Fruit fly (Drosophila melanogaster) whole organism, prepupa: Measurements from ENCODE around the gene Rab30.

ENCODE experiments used
- Blimp-1 ChIP-seq: fragments of 200-800 bp; sonication (Bioruptor generic); optimal IDR thresholded peaks from 3 replicates; lab custom pipeline; 2017; ENCODE audit warnings: missing biosample characterization, missing genetic modification characterization, mild to moderate bottlenecking, moderate library complexity, missing genetic modification reagents
- CG10669 ChIP-seq: fragments of 200-800 bp; sonication (Bioruptor generic); optimal IDR thresholded peaks from 3 replicates; lab custom pipeline; 2018; ENCODE audit warnings: missing biosample characterization, mild to moderate bottlenecking, missing genetic modification characterization, moderate library complexity
- CG11294 ChIP-seq: fragments of 200-800 bp; sonication (Bioruptor generic); IDR thresholded peaks from 2 replicates; pipeline ENCODE4 v1.3.6; 2022; ENCODE audit warnings: missing biosample characterization, missing genetic modification characterization
- CG11762 ChIP-seq: fragments of 200-800 bp; sonication (Bioruptor generic); optimal IDR thresholded peaks from 3 replicates; lab custom pipeline; 2016; ENCODE audit warnings: missing biosample characterization, missing genetic modification characterization; ENCODE audit not compliant: insufficient read depth
- CG11902 ChIP-seq: fragments of 200-800 bp; sonication (Bioruptor generic); optimal IDR thresholded peaks from 3 replicates; lab custom pipeline; 2016; ENCODE audit warnings: missing biosample characterization, missing genetic modification characterization
- CG15336 ChIP-seq: fragments of 200-800 bp; sonication (Bioruptor generic); IDR thresholded peaks from 2 replicates; pipeline ENCODE4 v1.3.6; 2022; ENCODE audit warnings: missing biosample characterization, missing genetic modification characterization
- CG1621 ChIP-seq: fragments of 200-800 bp; sonication (Bioruptor generic); optimal IDR thresholded peaks from 3 replicates; lab custom pipeline; 2018; ENCODE audit warnings: missing biosample characterization, mild to moderate bottlenecking, missing genetic modification characterization
- CG3032 ChIP-seq: fragments of 200-800 bp; optimal IDR thresholded peaks from 2 replicates; lab custom pipeline; 2019; ENCODE audit warnings: missing biosample characterization, mild to moderate bottlenecking, missing genetic modification characterization, moderate library complexity
- CG31627 ChIP-seq: fragments of 200-800 bp; sonication (Bioruptor generic); optimal IDR thresholded peaks from 3 replicates; lab custom pipeline; 2016; ENCODE audit warnings: missing biosample characterization, missing genetic modification characterization
- CG32006 ChIP-seq: fragments of 200-800 bp; sonication (Bioruptor generic); optimal IDR thresholded peaks from 3 replicates; lab custom pipeline; 2017; ENCODE audit warnings: missing biosample characterization, mild to moderate bottlenecking, missing genetic modification characterization
- CG34406 ChIP-seq: fragments of 200-800 bp; sonication (Bioruptor generic); optimal IDR thresholded peaks from 3 replicates; lab custom pipeline; 2016; ENCODE audit warnings: missing biosample characterization, missing genetic modification characterization
- CG4318 ChIP-seq: fragments of 200-800 bp; sonication (Bioruptor generic); optimal IDR thresholded peaks from 3 replicates; lab custom pipeline; 2017; ENCODE audit warnings: missing biosample characterization, mild to moderate bottlenecking, missing genetic modification characterization
- CG6163 ChIP-seq: fragments of 200-800 bp; sonication (Bioruptor generic); IDR thresholded peaks from 3 replicates; pipeline ENCODE4 v1.3.6; 2022; ENCODE audit warnings: missing biosample characterization, missing genetic modification characterization
- CG6808 ChIP-seq: fragments of 200-800 bp; sonication (Bioruptor generic); optimal IDR thresholded peaks from 3 replicates; lab custom pipeline; 2017; ENCODE audit warnings: missing biosample characterization, missing genetic modification characterization, mild to moderate bottlenecking, moderate library complexity, missing genetic modification reagents
- CG6854 ChIP-seq: fragments of 200-800 bp; sonication (Bioruptor generic); optimal IDR thresholded peaks from 2 replicates; lab custom pipeline; 2017; ENCODE audit warnings: missing biosample characterization, mild to moderate bottlenecking, missing genetic modification characterization
- CG7368 ChIP-seq: fragments of 200-800 bp; sonication (Bioruptor generic); optimal IDR thresholded peaks from 3 replicates; lab custom pipeline; 2016; ENCODE audit warnings: missing biosample characterization, missing genetic modification characterization
- CG8119 ChIP-seq: fragments of 200-800 bp; sonication (Bioruptor generic); IDR thresholded peaks from 3 replicates; pipeline ENCODE4 v1.3.6; 2022; ENCODE audit warnings: missing biosample characterization, missing genetic modification characterization
- CG8319 ChIP-seq: fragments of 200-800 bp; sonication (Bioruptor generic); optimal IDR thresholded peaks from 3 replicates; lab custom pipeline; 2016; ENCODE audit warnings: missing biosample characterization, missing genetic modification characterization
- CG8632 ChIP-seq: fragments of 200-800 bp; sonication (Bioruptor generic); optimal IDR thresholded peaks from 3 replicates; lab custom pipeline; 2016; ENCODE audit warnings: missing biosample characterization, missing genetic modification characterization
- CG9139 ChIP-seq: fragments of 200-800 bp; sonication (Bioruptor generic); optimal IDR thresholded peaks from 3 replicates; lab custom pipeline; 2017; ENCODE audit warnings: missing biosample characterization, mild to moderate bottlenecking, missing genetic modification characterization
- Eip75B ChIP-seq: fragments of 200-800 bp; sonication (Bioruptor generic); optimal IDR thresholded peaks from 3 replicates; lab custom pipeline; 2016; ENCODE audit warnings: missing biosample characterization, missing genetic modification characterization
- Eip78C ChIP-seq: fragments of 200-800 bp; sonication (Bioruptor generic); peaks from one replicate; lab custom pipeline; 2016; ENCODE audit warnings: missing biosample characterization, missing genetic modification characterization
- Eip93F ChIP-seq: fragments of 200-800 bp; sonication (Bioruptor generic); optimal IDR thresholded peaks from 2 replicates; lab custom pipeline; 2016; ENCODE audit warnings: missing biosample characterization, mild to moderate bottlenecking, missing genetic modification characterization
- Ets96B ChIP-seq: fragments of 200-800 bp; optimal IDR thresholded peaks from 2 replicates; lab custom pipeline; 2019; ENCODE audit warnings: missing biosample characterization, mild to moderate bottlenecking, missing genetic modification characterization, moderate library complexity
- Gug ChIP-seq: fragments of 200-800 bp; sonication (Bioruptor generic); IDR thresholded peaks from 2 replicates; pipeline ENCODE4 v1.3.6; 2022; ENCODE audit warnings: missing biosample characterization, missing genetic modification characterization
- Hr38 ChIP-seq: sonication (Bioruptor generic); optimal IDR thresholded peaks from 2 replicates; lab custom pipeline; 2016; ENCODE audit warnings: missing biosample characterization, missing genetic modification characterization
- Hr39 ChIP-seq: fragments of 200-800 bp; sonication (Bioruptor generic); optimal IDR thresholded peaks from 2 replicates; lab custom pipeline; 2016; ENCODE audit warnings: missing biosample characterization, missing genetic modification characterization
- Hr4 ChIP-seq: fragments of 200-800 bp; sonication (Bioruptor generic); optimal IDR thresholded peaks from 3 replicates; lab custom pipeline; 2016; ENCODE audit warnings: missing biosample characterization, missing genetic modification characterization
- Lpt ChIP-seq: fragments of 200-800 bp; sonication (Bioruptor generic); optimal IDR thresholded peaks from 3 replicates; lab custom pipeline; 2016; ENCODE audit warnings: missing biosample characterization, missing genetic modification characterization
- OdsH ChIP-seq: fragments of 200-800 bp; sonication (Bioruptor generic); optimal IDR thresholded peaks from 3 replicates; lab custom pipeline; 2016; ENCODE audit warnings: missing biosample characterization, missing genetic modification characterization
- Smox ChIP-seq: fragments of 200-800 bp; sonication (Bioruptor generic); optimal IDR thresholded peaks from 3 replicates; lab custom pipeline; 2016; ENCODE audit warnings: missing biosample characterization, missing genetic modification characterization
- Sox102F ChIP-seq: fragments of 200-800 bp; sonication (Bioruptor generic); optimal IDR thresholded peaks from 2 replicates; lab custom pipeline; 2016; ENCODE audit warnings: missing biosample characterization, mild to moderate bottlenecking, missing genetic modification characterization
- Sox14 ChIP-seq: fragments of 200-800 bp; sonication (Bioruptor generic); optimal IDR thresholded peaks from 3 replicates; lab custom pipeline; 2016; ENCODE audit warnings: missing biosample characterization, missing genetic modification characterization
- achi ChIP-seq: fragments of 200-800 bp; sonication (Bioruptor generic); optimal IDR thresholded peaks from 3 replicates; lab custom pipeline; 2016; ENCODE audit warnings: missing biosample characterization, missing genetic modification characterization
- dac ChIP-seq: fragments of 200-800 bp; sonication (Bioruptor generic); optimal IDR thresholded peaks from 2 replicates; lab custom pipeline; 2017; ENCODE audit warnings: missing biosample characterization, mild to moderate bottlenecking, missing genetic modification characterization
- dsx ChIP-seq: fragments of 200-800 bp; optimal IDR thresholded peaks from 3 replicates; lab custom pipeline; 2019; ENCODE audit warnings: missing biosample characterization, mild to moderate bottlenecking, missing genetic modification characterization, moderate library complexity; ENCODE audit not compliant: poor library complexity, severe bottlenecking
- eg ChIP-seq: fragments of 200-800 bp; sonication (Bioruptor generic); IDR thresholded peaks from 3 replicates; pipeline ENCODE4 v1.3.6; 2022; ENCODE audit warnings: missing biosample characterization, missing genetic modification characterization
- esn ChIP-seq: fragments of 200-800 bp; sonication (Bioruptor generic); optimal IDR thresholded peaks from 2 replicates; lab custom pipeline; 2016; ENCODE audit warnings: missing biosample characterization, mild to moderate bottlenecking, missing genetic modification characterization, moderate library complexity
- fd59A ChIP-seq: fragments of 200-800 bp; sonication (Bioruptor generic); optimal IDR thresholded peaks from 2 replicates; lab custom pipeline; 2017; ENCODE audit warnings: missing biosample characterization, mild to moderate bottlenecking, missing genetic modification characterization, missing genetic modification reagents
- fd85E ChIP-seq: fragments of 200-800 bp; sonication (Bioruptor generic); optimal IDR thresholded peaks from 3 replicates; lab custom pipeline; 2016; ENCODE audit warnings: missing biosample characterization, missing genetic modification characterization
- lz ChIP-seq: fragments of 200-800 bp; sonication (Bioruptor generic); optimal IDR thresholded peaks from 3 replicates; lab custom pipeline; 2016; ENCODE audit warnings: missing biosample characterization, missing genetic modification characterization
- net ChIP-seq: fragments of 200-800 bp; sonication (Bioruptor generic); optimal IDR thresholded peaks from 3 replicates; lab custom pipeline; 2016; ENCODE audit warnings: missing biosample characterization, missing genetic modification characterization
- pdm3 ChIP-seq: fragments of 200-800 bp; sonication (Bioruptor generic); optimal IDR thresholded peaks from 3 replicates; lab custom pipeline; 2016; ENCODE audit warnings: missing biosample characterization, missing genetic modification characterization
- salr ChIP-seq, 2 experiments: fragments of 200-800 bp; sonication (Bioruptor generic); optimal IDR thresholded peaks; 3 replicates each; lab custom pipeline; 2016 to 2018; ENCODE audit warnings: missing biosample characterization in 2 of 2, missing genetic modification characterization in 2 of 2, mild to moderate bottlenecking in 1 of 2
- ss ChIP-seq, 2 experiments: fragments of 200-800 bp; sonication (Bioruptor generic); optimal IDR thresholded peaks; 2 replicates in 1 of 2; 3 replicates in 1 of 2; lab custom pipeline; 2017 to 2018; ENCODE audit warnings: mild to moderate bottlenecking in 2 of 2, missing biosample characterization in 2 of 2, missing genetic modification characterization in 2 of 2, moderate library complexity in 1 of 2
- topi ChIP-seq: fragments of 200-800 bp; sonication (Bioruptor generic); optimal IDR thresholded peaks from 3 replicates; lab custom pipeline; 2016; ENCODE audit warnings: missing biosample characterization, missing genetic modification characterization

Gene Rab30

dm6 chr2L:7043039-7043905 lies 10.9 kb upstream of the Rab30 start (continued):
- TF ChIP-seq CG15336 (GFP tag; lab: Robert Waterston, UW): 0 out of 2 replicates have a peak, but pooled peaks have one; percentile 23
- TF ChIP-seq fd85E (GFP tag; lab: Kevin White, UChicago): no peak
- no peak for TF ChIP-seq dac
- TF ChIP-seq CG7368 (GFP tag; lab: Kevin White, UChicago): no peak
- TF ChIP-seq topi (GFP tag; lab: Kevin White, UChicago): peak; percentile 67
- TF ChIP-seq pdm3: peak; percentile 40
- TF ChIP-seq CG6808 (GFP tag; lab: Kevin White, UChicago): peak; percentile 45
- TF ChIP-seq Eip93F (GFP tag; lab: Kevin White, UChicago): peak; percentile 22
- peak; percentile 86 for TF ChIP-seq Eip78C
- TF ChIP-seq CG3032 (tag; lab: Kevin White, UChicago): peak; percentile 20
- no peak for TF ChIP-seq Hr38 (GFP tag; lab: Kevin White, UChicago)
- peak; percentile 73 for TF ChIP-seq esn
- TF ChIP-seq OdsH (GFP tag; lab: Kevin White, UChicago): peak; percentile 44
- no peak for TF ChIP-seq Ets96B (tag; lab: Kevin White, UChicago)
- TF ChIP-seq lz: peak; percentile 55
- TF ChIP-seq, all 60 proteins: peak for 43

dm6 chr2L:7042150-7042811 lies 9.9 kb upstream of the Rab30 start:
- TF ChIP-seq CG8119 (GFP tag; lab: Robert Waterston, UW): peak; percentile 86
- peak; percentile 42 for TF ChIP-seq CG31627 (GFP tag; lab: Kevin White, UChicago)
- peak in 1 of 2 experiments; percentile 66 for TF ChIP-seq salr (GFP tag; optimal IDR thresholded peaks at IDR 0.05; lab: Kevin White, UChicago)
- TF ChIP-seq Blimp-1: peak; percentile 20
- TF ChIP-seq CG10669 (GFP tag; lab: Kevin White, UChicago): no peak
- TF ChIP-seq Sox102F (GFP tag; lab: Kevin White, UChicago): peak; percentile 61
- TF ChIP-seq CG32006 (GFP tag; lab: Kevin White, UChicago): peak; percentile 80
- TF ChIP-seq CG8319 (GFP tag; lab: Kevin White, UChicago): no peak
- TF ChIP-seq CG9139 (GFP tag; lab: Kevin White, UChicago): no peak
- TF ChIP-seq pdm3: peak; percentile 50
- peak; percentile 72 for TF ChIP-seq Gug (GFP tag; lab: Robert Waterston, UW)
- TF ChIP-seq CG6163 (GFP tag; lab: Robert Waterston, UW): peak; percentile 73
- TF ChIP-seq Hr4: peak; percentile 77
- TF ChIP-seq CG1621 (tag; lab: Kevin White, UChicago): no peak
- TF ChIP-seq eg (GFP tag; lab: Robert Waterston, UW): peak; percentile 62
- no peak for TF ChIP-seq fd85E (GFP tag; lab: Kevin White, UChicago)
- TF ChIP-seq CG6854 (GFP tag; lab: Kevin White, UChicago): peak; percentile 52
- peak; percentile 13 for TF ChIP-seq Sox14 (GFP tag; lab: Kevin White, UChicago)
- TF ChIP-seq dac: peak; percentile 20
- peak; percentile 31 for TF ChIP-seq Hr39
- TF ChIP-seq Lpt (GFP tag; lab: Kevin White, UChicago): peak; percentile 33
- TF ChIP-seq Eip75B (GFP tag; lab: Kevin White, UChicago): peak; percentile 50
- no peak for TF ChIP-seq dsx (GFP tag; lab: Kevin White, UChicago)
- TF ChIP-seq CG11902 (GFP tag; lab: Kevin White, UChicago): no peak
- TF ChIP-seq fd59A: peak; percentile 18
- TF ChIP-seq Hr38 (GFP tag; lab: Kevin White, UChicago): no peak
- no peak for TF ChIP-seq CG3032 (tag; lab: Kevin White, UChicago)
- peak; percentile 39 for TF ChIP-seq net (GFP tag; lab: Kevin White, UChicago)
- TF ChIP-seq CG11294: peak; percentile 28; the same call in 1 of the 2 replicates
- TF ChIP-seq CG8632 (GFP tag; lab: Kevin White, UChicago): no peak
- TF ChIP-seq CG11762: no peak
- TF ChIP-seq CG4318 (GFP tag; lab: Kevin White, UChicago): peak; percentile 50
- peak; percentile 100 for TF ChIP-seq achi
- peak in 1 of 2 experiments; percentile 38 for TF ChIP-seq ss (GFP tag; optimal IDR thresholded peaks at IDR 0.05; lab: Kevin White, UChicago)
- TF ChIP-seq Smox (GFP tag; lab: Kevin White, UChicago): peak; percentile 19
- no peak for TF ChIP-seq CG34406 (GFP tag; lab: Kevin White, UChicago)
